Fruit fly (Drosophila melanogaster): ENCODE measurements around the gene CG13083.

CG13083 gene

DNA sequence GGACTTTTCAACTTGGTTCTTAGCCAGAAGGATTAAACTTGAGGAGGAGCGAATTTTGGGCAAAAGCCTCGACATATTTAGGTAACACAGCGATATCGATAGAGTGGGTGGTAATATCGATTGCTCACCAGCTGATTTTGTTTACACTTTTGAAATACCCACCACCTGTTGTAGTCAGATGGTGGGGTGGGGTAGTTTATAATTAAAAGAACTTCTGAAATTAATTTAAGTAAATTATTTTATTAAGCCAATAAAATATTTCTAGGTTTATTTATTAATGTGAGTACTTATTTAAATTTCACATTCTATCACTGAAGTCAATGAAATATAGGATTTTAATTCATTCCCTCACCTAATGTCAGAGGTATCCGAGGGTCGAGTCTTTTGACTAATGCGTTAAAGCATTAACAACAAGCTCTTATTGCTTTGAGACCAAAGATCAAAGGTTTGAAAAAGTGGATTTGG is 2.7 kb downstream of the CG13083 start, which contains the start of the genes CG10194 and CG18094 (continued):
- TF ChIP-seq mam (GFP tag; optimal IDR thresholded peaks at IDR 0.05) (peak; percentile 19), odd (GFP tag; optimal IDR thresholded peaks at IDR 0.05) (no peak), bcd (GFP tag; optimal IDR thresholded peaks at IDR 0.05) (no peak), CG13775 (GFP tag; optimal IDR thresholded peaks at IDR 0.05) (peak; percentile 47), inv (GFP tag; IDR thresholded peaks at IDR 0.05; ENCODE audit: partially characterized antibody) (peak; percentile 34), zen2 (GFP tag; IDR thresholded peaks at IDR 0.05; ENCODE audit: partially characterized antibody) (peak; percentile 72), tna (GFP tag; IDR thresholded peaks at IDR 0.05; ENCODE audit: partially characterized antibody) (0 out of 2 replicates have a peak, but pooled peaks have one; percentile 26), sens (GFP tag) (peak; percentile 27), NK7.1 (GFP tag; optimal IDR thresholded peaks at IDR 0.05) (no peak), CG10267 (tag; optimal IDR thresholded peaks at IDR 0.05) (peak; percentile 32), CG14860 (GFP tag; IDR thresholded peaks at IDR 0.05; ENCODE audit: partially characterized antibody) (peak; percentile 47; the same call in 1 of the 3 replicates), al (GFP tag; IDR thresholded peaks at IDR 0.05) (0 out of 2 replicates have a peak, but pooled peaks have one; percentile 23), en (GFP tag; optimal IDR thresholded peaks at IDR 0.05) (no peak), CG10959 (GFP tag; IDR thresholded peaks at IDR 0.05) (no peak), Usf (GFP tag; optimal IDR thresholded peaks at IDR 0.05) (no peak), CG5245 (GFP tag; optimal IDR thresholded peaks at IDR 0.05) (no peak), D19A (tag; optimal IDR thresholded peaks at IDR 0.05) (peak; percentile 41), CG15601 (tag; optimal IDR thresholded peaks at IDR 0.05) (peak; percentile 3), slbo (GFP tag; IDR thresholded peaks at IDR 0.05) (peak; percentile 71), dan (GFP tag; IDR thresholded peaks at IDR 0.05) (no peak), Ets97D (GFP tag; optimal IDR thresholded peaks at IDR 0.05) (peak; percentile 1), CG18011 (GFP tag; optimal IDR thresholded peaks at IDR 0.05) (peak; percentile 71)

DNA sequence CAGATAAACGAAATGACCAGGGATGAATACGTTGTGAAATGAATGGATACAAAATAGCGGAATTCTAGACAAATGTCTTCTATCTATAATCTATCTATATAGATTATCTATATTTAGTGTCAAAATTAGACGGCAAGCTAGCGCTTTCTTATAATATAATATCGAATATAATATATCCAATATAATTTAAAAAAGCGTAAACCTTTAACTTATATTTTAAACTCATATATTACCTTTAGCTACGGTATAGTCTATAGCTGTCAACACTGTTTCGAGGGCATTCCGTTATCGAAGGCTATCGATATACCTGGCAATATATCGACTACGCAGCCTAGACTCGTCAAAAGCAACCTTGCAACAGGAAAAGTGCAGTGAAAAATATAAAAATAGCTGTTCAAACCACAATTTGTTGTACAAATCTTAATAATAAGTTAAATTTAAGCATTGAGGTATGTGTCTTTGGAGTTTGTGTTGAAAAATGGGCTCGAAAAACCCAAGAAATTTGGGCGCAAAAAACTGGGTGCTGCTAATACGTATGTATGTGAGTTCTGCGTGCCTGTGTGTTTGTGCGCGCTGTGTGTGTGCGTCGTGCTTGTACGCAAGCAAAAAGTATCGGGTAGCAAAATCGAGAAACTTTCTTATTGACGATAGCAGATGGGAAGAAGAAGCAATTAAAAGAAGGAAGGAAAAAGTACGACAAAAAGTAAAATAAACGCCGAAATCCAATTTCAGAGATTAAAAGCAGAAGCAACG is 5.8 kb downstream of the CG13083 start, which contains the start of the genes swm and Ctu2:
Gene swm (plus strand): TSS at position 318 of the 753 bp plus-strand sequence.
Gene Ctu2 (minus strand): TSS at position 320 of the 753 bp plus-strand sequence.
- TF ChIP-seq CG9215 (GFP tag; IDR thresholded peaks at IDR 0.05) (peak; percentile 72), BEAF-32 (GFP tag; optimal IDR thresholded peaks at IDR 0.05) (peak; percentile 81), CG15514 (GFP tag; optimal IDR thresholded peaks at IDR 0.05) (peak; percentile 44), CG11456 (GFP tag; IDR thresholded peaks at IDR 0.05) (no peak), zfh1 (GFP tag; IDR thresholded peaks at IDR 0.05) (no peak), CG32532 (GFP tag; IDR thresholded peaks at IDR 0.05) (peak; percentile 70), fd3F (GFP tag; optimal IDR thresholded peaks at IDR 0.05) (peak; percentile 72), so (GFP tag; IDR thresholded peaks at IDR 0.05) (no peak), ttk (GFP tag; IDR thresholded peaks at IDR 0.05) (no peak), nerfin-2 (GFP tag; IDR thresholded peaks at IDR 0.05; ENCODE audit: partially characterized antibody) (0 out of 2 replicates have a peak, but pooled peaks have one; percentile 50), mirr (GFP tag; optimal IDR thresholded peaks at IDR 0.05) (no peak), CG12104 (GFP tag; optimal IDR thresholded peaks at IDR 0.05) (peak; percentile 36), CG1233 (GFP tag; optimal IDR thresholded peaks at IDR 0.05) (peak; percentile 41), vfl (GFP tag; optimal IDR thresholded peaks at IDR 0.05) (peak; percentile 16), fd96Cb (tag; optimal IDR thresholded peaks at IDR 0.05) (peak; percentile 48), CG7357 (GFP tag; IDR thresholded peaks at IDR 0.05) (0 out of 3 replicates have a peak, but pooled peaks have one; percentile 36), CG30403 (GFP tag; optimal IDR thresholded peaks at IDR 0.05) (peak; percentile 78), B-H2 (GFP tag; optimal IDR thresholded peaks at IDR 0.05) (peak; percentile 88), CG18011 (GFP tag; optimal IDR thresholded peaks at IDR 0.05) (peak; percentile 21), CG8924 (tag; optimal IDR thresholded peaks at IDR 0.05) (peak; percentile 82), lbe (GFP tag; optimal IDR thresholded peaks at IDR 0.05) (peak; percentile 27), C15 (GFP tag; IDR thresholded peaks at IDR 0.05) (0 out of 3 replicates have a peak, but pooled peaks have one; percentile 7), zen (tag; optimal IDR thresholded peaks at IDR 0.05) (peak; percentile 48), CG14050 (GFP tag; IDR thresholded peaks at IDR 0.05) (0 out of 3 replicates have a peak, but pooled peaks have one; percentile 24), sd (tag; optimal IDR thresholded peaks at IDR 0.05) (peak; percentile 89), CG4424 (GFP tag; optimal IDR thresholded peaks at IDR 0.05) (peak; percentile 67), CG10979 (tag; optimal IDR thresholded peaks at IDR 0.05) (peak; percentile 67)

Data from whole organism, embryonic.